Worm (Caenorhabditis elegans) whole organism, mixed stage, embryonic: ENCODE measurements around the gene memb-2.
A peak's percentile ranks its signal among the peaks of the same experiment; 100 is the strongest.

Experiments
- M03D4.4 ChIP-seq: sonication (generic microtip); optimal IDR thresholded peaks from 2 replicates; lab custom pipeline; 2017; ENCODE audit warnings: mild to moderate bottlenecking, missing genetic modification characterization, missing compliant biosample characterization
- bed-3 ChIP-seq: fragments of 200-800 bp; sonication (Bioruptor generic); optimal IDR thresholded peaks from 3 replicates; lab custom pipeline; 2018; ENCODE audit warnings: mild to moderate bottlenecking, missing genetic modification characterization, moderate library complexity, missing compliant biosample characterization
- blmp-1 ChIP-seq: fragments of 150-350 bp; optimal IDR thresholded peaks from 2 replicates; lab custom pipeline; 2014; ENCODE audit warnings: missing biosample characterization, missing genetic modification characterization
- ceh-39 ChIP-seq: fragments of 150-350 bp; optimal IDR thresholded peaks from 2 replicates; lab custom pipeline; 2014; ENCODE audit warnings: missing biosample characterization, missing genetic modification characterization
- ceh-43 ChIP-seq: fragments of 200-800 bp; sonication (Bioruptor generic); optimal IDR thresholded peaks from 2 replicates; lab custom pipeline; 2018; ENCODE audit warnings: mild to moderate bottlenecking, missing genetic modification characterization, moderate library complexity, missing compliant biosample characterization
- ceh-83 ChIP-seq: fragments of 200-800 bp; sonication (Bioruptor generic); optimal IDR thresholded peaks from 2 replicates; lab custom pipeline; 2018; ENCODE audit warnings: mild to moderate bottlenecking, missing genetic modification characterization, missing compliant biosample characterization
- ces-1 ChIP-seq: fragments of 150-350 bp; optimal IDR thresholded peaks from 2 replicates; lab custom pipeline; 2014; ENCODE audit warnings: missing biosample characterization, missing genetic modification reagents, missing genetic modification characterization
- cnd-1 ChIP-seq: fragments of 200-800 bp; sonication (Bioruptor generic); optimal IDR thresholded peaks from 2 replicates; lab custom pipeline; 2018; ENCODE audit warnings: mild to moderate bottlenecking, missing genetic modification characterization, missing compliant biosample characterization
- drap-1 ChIP-seq: fragments of 200-800 bp; sonication (Bioruptor generic); optimal IDR thresholded peaks from 3 replicates; lab custom pipeline; 2018; ENCODE audit warnings: mild to moderate bottlenecking, missing genetic modification characterization, missing compliant biosample characterization
- elt-1 ChIP-seq: sonication (generic microtip); optimal IDR thresholded peaks from 2 replicates; lab custom pipeline; 2017; ENCODE audit warnings: missing genetic modification characterization, mild to moderate bottlenecking, missing compliant biosample characterization, antibody characterized with exemption, moderate library complexity, borderline replicate concordance; ENCODE audit not compliant: insufficient read depth
- flh-1 ChIP-seq: fragments of 200-800 bp; sonication (Bioruptor generic); optimal IDR thresholded peaks from 2 replicates; lab custom pipeline; 2018; ENCODE audit warnings: mild to moderate bottlenecking, missing genetic modification characterization, moderate library complexity, missing compliant biosample characterization
- ham-2 ChIP-seq: fragments of 200-800 bp; sonication (Bioruptor generic); optimal IDR thresholded peaks from 2 replicates; lab custom pipeline; 2018; ENCODE audit warnings: mild to moderate bottlenecking, missing genetic modification characterization, missing compliant biosample characterization
- lin-13 ChIP-seq: fragments of 150-350 bp; optimal IDR thresholded peaks from 2 replicates; lab custom pipeline; 2014; ENCODE audit warnings: missing biosample characterization, missing genetic modification characterization
- lsy-2 ChIP-seq: fragments of 150-350 bp; optimal IDR thresholded peaks from 2 replicates; lab custom pipeline; 2014; ENCODE audit warnings: missing biosample characterization, missing genetic modification characterization
- mab-5 ChIP-seq: fragments of 150-350 bp; optimal IDR thresholded peaks from 2 replicates; lab custom pipeline; 2014; ENCODE audit warnings: missing biosample characterization, missing genetic modification characterization
- mep-1 ChIP-seq: fragments of 150-350 bp; optimal IDR thresholded peaks from 2 replicates; lab custom pipeline; 2017; ENCODE audit warnings: missing biosample characterization, missing genetic modification reagents, missing genetic modification characterization, inconsistent platforms
- mls-2 ChIP-seq: sonication (generic microtip); optimal IDR thresholded peaks from 2 replicates; lab custom pipeline; 2016; ENCODE audit warnings: mild to moderate bottlenecking, missing genetic modification characterization, moderate library complexity, missing compliant biosample characterization
- nhr-12 ChIP-seq: fragments of 150-350 bp; optimal IDR thresholded peaks from 2 replicates; lab custom pipeline; 2014; ENCODE audit warnings: missing biosample characterization, missing genetic modification characterization
- nhr-2 ChIP-seq: fragments of 150-350 bp; optimal IDR thresholded peaks from 2 replicates; lab custom pipeline; 2014; ENCODE audit warnings: missing biosample characterization, missing genetic modification characterization
- nhr-237 ChIP-seq: fragments of 150-350 bp; optimal IDR thresholded peaks from 2 replicates; lab custom pipeline; 2014; ENCODE audit warnings: missing biosample characterization, missing genetic modification characterization
- nhr-28 ChIP-seq: fragments of 150-350 bp; optimal IDR thresholded peaks from 2 replicates; lab custom pipeline; 2014; ENCODE audit warnings: missing biosample characterization, missing genetic modification characterization
- nhr-76 ChIP-seq: sonication (generic microtip); optimal IDR thresholded peaks from 2 replicates; lab custom pipeline; 2017; ENCODE audit warnings: missing biosample characterization, missing genetic modification characterization
- pha-4 ChIP-seq: fragments of 150-350 bp; optimal IDR thresholded peaks from 2 replicates; lab custom pipeline; 2018; ENCODE audit warnings: missing biosample characterization, missing genetic modification reagents, missing genetic modification characterization
- sem-2 ChIP-seq: fragments of 200-800 bp; sonication (Bioruptor generic); optimal IDR thresholded peaks from 2 replicates; lab custom pipeline; 2018; ENCODE audit warnings: mild to moderate bottlenecking, missing genetic modification characterization, missing compliant biosample characterization
- snpc-4 ChIP-seq: fragments of 150-350 bp; optimal IDR thresholded peaks from 2 replicates; lab custom pipeline; 2014; ENCODE audit warnings: missing biosample characterization, missing genetic modification characterization
- sptf-1 ChIP-seq: sonication (generic microtip); optimal IDR thresholded peaks from 2 replicates; lab custom pipeline; 2017; ENCODE audit warnings: mild to moderate bottlenecking, missing genetic modification characterization, moderate library complexity, missing compliant biosample characterization
- unc-120 ChIP-seq: sonication (generic microtip); optimal IDR thresholded peaks from 2 replicates; lab custom pipeline; 2017; ENCODE audit warnings: missing genetic modification characterization, missing compliant biosample characterization; ENCODE audit not compliant: poor library complexity, severe bottlenecking
- unc-39 ChIP-seq: fragments of 150-350 bp; optimal IDR thresholded peaks from 2 replicates; lab custom pipeline; 2014; ENCODE audit warnings: missing biosample characterization, missing genetic modification characterization
- unc-62 ChIP-seq: fragments of 150-350 bp; optimal IDR thresholded peaks from 2 replicates; lab custom pipeline; 2014; ENCODE audit warnings: missing biosample characterization, missing genetic modification reagents, missing genetic modification characterization
- zip-8 ChIP-seq: fragments of 150-350 bp; optimal IDR thresholded peaks from 2 replicates; lab custom pipeline; 2014; ENCODE audit warnings: missing biosample characterization, missing genetic modification characterization
- ztf-11 ChIP-seq: fragments of 150-350 bp; optimal IDR thresholded peaks from 2 replicates; lab custom pipeline; 2014; ENCODE audit warnings: missing biosample characterization, missing genetic modification characterization

memb-2 gene

DNA sequence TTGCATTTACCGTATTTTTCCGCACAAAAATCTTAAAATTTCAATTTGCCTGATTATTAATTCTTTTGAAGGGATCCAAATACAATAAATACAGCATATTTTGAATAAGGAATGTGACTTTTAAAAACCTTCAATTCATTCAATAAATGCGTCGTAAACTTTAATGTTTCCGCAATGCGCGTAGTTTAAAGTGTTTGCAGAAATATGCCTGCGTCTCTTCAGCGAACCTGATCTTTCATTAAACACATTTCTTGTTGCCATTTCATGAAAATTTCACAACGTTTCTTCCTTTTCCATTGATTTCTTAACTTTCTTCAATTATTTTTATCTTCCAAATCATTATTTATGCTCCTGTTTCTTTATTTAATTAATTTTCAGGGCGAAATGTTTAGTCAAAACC, 27.6 kb downstream of the memb-2 start, which contains the start of gene vps-37:
TSS of gene vps-37 (plus strand) at position 378 of the 400 bp plus-strand sequence.
- TF ChIP-seq ham-2 (GFP tag; lab: Kevin White, UChicago), result no peak
- TF ChIP-seq ceh-39 (tag; lab: Kevin White, UChicago), result peak; percentile 44
- TF ChIP-seq ztf-11 (tag; lab: Kevin White, UChicago), result peak; percentile 3
- TF ChIP-seq nhr-76 (tag; lab: Kevin White, UChicago), result no peak
- TF ChIP-seq mep-1, result peak; percentile 76
- TF ChIP-seq blmp-1 (tag; lab: Kevin White, UChicago), result no peak
- TF ChIP-seq ceh-43 (GFP tag; lab: Kevin White, UChicago), result peak; percentile 11
- TF ChIP-seq nhr-2, result no peak
- TF ChIP-seq cnd-1, result peak; percentile 39
- TF ChIP-seq ceh-83 (GFP tag; lab: Kevin White, UChicago), result no peak
- peak; percentile 98 for TF ChIP-seq ces-1 (GFP tag; lab: Kevin White, UChicago)
- TF ChIP-seq drap-1 (GFP tag; lab: Kevin White, UChicago), result peak; percentile 21
- TF ChIP-seq nhr-28 (tag; lab: Kevin White, UChicago), result no peak
- TF ChIP-seq snpc-4 (tag; lab: Kevin White, UChicago), result no peak
- TF ChIP-seq bed-3 (GFP tag; lab: Kevin White, UChicago), result peak; percentile 18
- peak; percentile 70 for TF ChIP-seq nhr-237
- no peak for TF ChIP-seq zip-8 (tag; lab: Kevin White, UChicago)
- peak; percentile 86 for TF ChIP-seq lsy-2 (tag; lab: Kevin White, UChicago)
- TF ChIP-seq elt-1 (tag; lab: Kevin White, UChicago), result no peak
- TF ChIP-seq sem-2 (GFP tag; lab: Kevin White, UChicago), result no peak
- TF ChIP-seq sptf-1 (tag; lab: Kevin White, UChicago), result peak; percentile 56
- peak; percentile 32 for TF ChIP-seq mls-2 (tag; lab: Kevin White, UChicago)
- peak; percentile 4 for TF ChIP-seq unc-62
- TF ChIP-seq pha-4 (tag; lab: Kevin White, UChicago), result peak; percentile 72
- TF ChIP-seq M03D4.4 (tag; lab: Kevin White, UChicago), result peak; percentile 51
- TF ChIP-seq nhr-12 (tag; lab: Kevin White, UChicago), result no peak
- TF ChIP-seq lin-13 (tag; lab: Kevin White, UChicago), result peak; percentile 43

ce11 chrV:5591887-5592286, 28.1 kb downstream of the memb-2 start:
- TF ChIP-seq pha-4 (tag; lab: Kevin White, UChicago) (no peak), ceh-83 (GFP tag; lab: Kevin White, UChicago) (no peak), mab-5 (tag; lab: Kevin White, UChicago) (no peak), M03D4.4 (tag; lab: Kevin White, UChicago) (no peak), drap-1 (GFP tag; lab: Kevin White, UChicago) (no peak), unc-39 (no peak), mls-2 (tag; lab: Kevin White, UChicago) (no peak), lin-13 (tag; lab: Kevin White, UChicago) (no peak), zip-8 (tag; lab: Kevin White, UChicago) (no peak), blmp-1 (tag; lab: Kevin White, UChicago) (no peak)

DNA sequence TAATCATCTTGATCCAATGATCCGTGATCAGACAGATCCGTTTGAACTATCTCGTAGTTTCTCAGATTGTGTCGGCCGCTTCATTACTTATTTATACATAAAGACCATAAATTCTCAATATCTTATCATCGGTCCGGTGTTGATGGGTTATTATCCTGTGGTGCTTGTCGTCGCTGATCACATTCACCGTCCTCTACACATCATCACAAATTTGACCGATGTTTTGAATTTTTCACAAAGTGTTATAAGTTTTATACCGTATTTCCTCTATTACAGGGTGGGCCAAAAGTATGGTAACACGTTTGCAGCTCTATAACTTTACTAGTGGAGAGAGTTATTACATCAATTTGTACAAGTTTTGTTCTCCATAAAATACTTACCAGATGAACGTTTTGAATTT, 32.0 kb downstream of the memb-2 start:
- TF ChIP-seq ham-2 (GFP tag; lab: Kevin White, UChicago), result no peak
- TF ChIP-seq M03D4.4 (tag; lab: Kevin White, UChicago), result no peak
- TF ChIP-seq flh-1, result no peak
- TF ChIP-seq elt-1 (tag; lab: Kevin White, UChicago), result no peak
- no peak for TF ChIP-seq ceh-43 (GFP tag; lab: Kevin White, UChicago)
- no peak for TF ChIP-seq mls-2 (tag; lab: Kevin White, UChicago)
- TF ChIP-seq nhr-2, result no peak
- no peak for TF ChIP-seq ceh-39 (tag; lab: Kevin White, UChicago)
- TF ChIP-seq unc-120, result no peak
- no peak for TF ChIP-seq lsy-2 (tag; lab: Kevin White, UChicago)
- TF ChIP-seq snpc-4 (tag; lab: Kevin White, UChicago), result no peak
- no peak for TF ChIP-seq ztf-11 (tag; lab: Kevin White, UChicago)
- TF ChIP-seq, all 35 proteins: peak for 0

DNA sequence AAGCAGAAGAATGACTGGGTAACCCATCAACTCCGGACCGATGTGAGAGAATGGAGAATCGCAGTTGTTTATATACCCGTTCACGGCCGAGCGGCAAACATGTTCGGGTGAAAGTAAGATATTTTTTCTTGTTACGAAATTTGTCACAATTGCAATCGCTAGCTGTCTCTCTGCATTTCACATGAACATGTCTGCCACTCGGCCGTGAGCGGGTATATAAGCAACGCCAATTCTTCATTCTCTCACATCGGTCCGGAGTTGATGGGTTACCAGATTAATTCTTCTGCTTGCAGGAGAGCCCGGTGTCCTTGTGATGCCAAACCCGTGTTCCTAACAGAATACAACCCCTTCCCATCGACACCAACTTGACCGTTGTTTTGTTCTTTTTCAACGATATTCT, 32.9 kb downstream of the memb-2 start:
- TF ChIP-seq ceh-43 (GFP tag; lab: Kevin White, UChicago), result no peak
- no peak for TF ChIP-seq snpc-4 (tag; lab: Kevin White, UChicago)
- TF ChIP-seq nhr-237, result no peak
- TF ChIP-seq ztf-11 (tag; lab: Kevin White, UChicago), result no peak
